Fruit fly (Drosophila melanogaster) whole organism, embryonic: Measurements from ENCODE around the gene Sem1.

Source experiments
- BEAF-32 ChIP-seq: fragments of 200-800 bp; sonication (Bioruptor generic); optimal IDR thresholded peaks from 3 replicates; lab custom pipeline; 2017; ENCODE audit warnings: missing biosample characterization, missing genetic modification characterization, mild to moderate bottlenecking, moderate library complexity, missing genetic modification reagents
- CG10267 ChIP-seq: fragments of 200-800 bp; sonication (Bioruptor generic); optimal IDR thresholded peaks from 2 replicates; lab custom pipeline; 2018; ENCODE audit warnings: missing biosample characterization, mild to moderate bottlenecking, missing genetic modification characterization, moderate library complexity
- CG10431 ChIP-seq: fragments of 200-800 bp; sonication (Bioruptor generic); optimal IDR thresholded peaks from 3 replicates; lab custom pipeline; 2018; ENCODE audit warnings: missing biosample characterization, mild to moderate bottlenecking, missing genetic modification characterization
- CG10462 ChIP-seq: fragments of 200-800 bp; sonication (Bioruptor generic); optimal IDR thresholded peaks from 2 replicates; lab custom pipeline; 2016; ENCODE audit warnings: missing biosample characterization, missing genetic modification characterization
- CG11504 ChIP-seq: fragments of 200-800 bp; sonication (Bioruptor generic); optimal IDR thresholded peaks from 3 replicates; lab custom pipeline; 2019; ENCODE audit warnings: missing biosample characterization, mild to moderate bottlenecking, missing genetic modification characterization, moderate library complexity
- CG14441 ChIP-seq: fragments of 200-800 bp; sonication (Bioruptor generic); IDR thresholded peaks from 2 replicates; pipeline ENCODE4 v1.3.6; 2022; ENCODE audit warnings: missing biosample characterization, missing genetic modification characterization
- CG18476 ChIP-seq: fragments of 200-800 bp; sonication (Bioruptor generic); optimal IDR thresholded peaks from 2 replicates; lab custom pipeline; 2016; ENCODE audit warnings: missing biosample characterization, mild to moderate bottlenecking, missing genetic modification characterization
- CG3163 ChIP-seq: fragments of 200-800 bp; sonication (Bioruptor generic); optimal IDR thresholded peaks from 3 replicates; lab custom pipeline; 2016; ENCODE audit warnings: missing biosample characterization, missing genetic modification characterization
- CG6689 ChIP-seq: fragments of 200-800 bp; sonication (Bioruptor generic); IDR thresholded peaks from 2 replicates; pipeline ENCODE4 v1.3.6; 2022; ENCODE audit warnings: missing biosample characterization, missing genetic modification characterization
- CG7839 ChIP-seq: fragments of 200-800 bp; sonication (Bioruptor generic); optimal IDR thresholded peaks from 3 replicates; lab custom pipeline; 2018; ENCODE audit warnings: missing biosample characterization, mild to moderate bottlenecking, missing genetic modification characterization, moderate library complexity
- CG7963 ChIP-seq: fragments of 200-800 bp; sonication (Bioruptor generic); IDR thresholded peaks from 3 replicates; pipeline ENCODE4 v1.3.6; 2022; ENCODE audit warnings: missing biosample characterization, missing genetic modification characterization; ENCODE audit not compliant: partially characterized antibody
- CG8089 ChIP-seq: fragments of 200-800 bp; sonication (Bioruptor generic); optimal IDR thresholded peaks from 3 replicates; lab custom pipeline; 2016; ENCODE audit warnings: missing biosample characterization, missing genetic modification characterization
- CTCF ChIP-seq: fragments of 200-800 bp; sonication (Bioruptor generic); optimal IDR thresholded peaks from 2 replicates; lab custom pipeline; 2017; ENCODE audit warnings: missing biosample characterization, mild to moderate bottlenecking, missing genetic modification characterization, moderate library complexity
- Dip3 ChIP-seq: fragments of 200-800 bp; sonication (Bioruptor generic); optimal IDR thresholded peaks from 3 replicates; lab custom pipeline; 2016; ENCODE audit warnings: missing biosample characterization, missing genetic modification characterization
- ERR ChIP-seq: fragments of 200-800 bp; sonication (Bioruptor generic); optimal IDR thresholded peaks from 2 replicates; lab custom pipeline; 2016; ENCODE audit warnings: missing biosample characterization, missing genetic modification characterization
- Ets65A ChIP-seq: fragments of 200-800 bp; sonication (Bioruptor generic); peaks from one replicate; lab custom pipeline; 2016; ENCODE audit warnings: missing biosample characterization, missing genetic modification characterization
- Hr51 ChIP-seq, 2 experiments: fragments of 200-800 bp; sonication (Bioruptor generic); optimal IDR thresholded peaks; 2 replicates in 1 of 2; 3 replicates in 1 of 2; lab custom pipeline; 2016 to 2018; ENCODE audit warnings: missing biosample characterization in 2 of 2, missing genetic modification characterization in 2 of 2, mild to moderate bottlenecking in 1 of 2, moderate library complexity in 1 of 2
- Med ChIP-seq: fragments of 200-800 bp; sonication (Bioruptor generic); peaks from one replicate; lab custom pipeline; 2016; ENCODE audit warnings: missing biosample characterization, missing genetic modification characterization, mild to moderate bottlenecking, inconsistent platforms, moderate library complexity
- Nf-YA ChIP-seq: fragments of 200-800 bp; sonication (Bioruptor generic); IDR thresholded peaks from 2 replicates; pipeline ENCODE4 v1.3.6; 2022; ENCODE audit warnings: missing biosample characterization, missing genetic modification characterization
- Oli ChIP-seq: fragments of 200-800 bp; sonication (Bioruptor generic); optimal IDR thresholded peaks from 2 replicates; lab custom pipeline; 2018; ENCODE audit warnings: missing biosample characterization, mild to moderate bottlenecking, missing genetic modification characterization, moderate library complexity
- Ptx1 ChIP-seq: fragments of 200-800 bp; sonication (Bioruptor generic); IDR thresholded peaks from 2 replicates; pipeline ENCODE4 v1.3.6; 2022; ENCODE audit warnings: missing biosample characterization, missing genetic modification characterization
- Sox102F ChIP-seq: fragments of 200-800 bp; sonication (Bioruptor generic); optimal IDR thresholded peaks from 2 replicates; lab custom pipeline; 2018; ENCODE audit warnings: missing biosample characterization, mild to moderate bottlenecking, missing genetic modification characterization, moderate library complexity
- ap ChIP-seq: fragments of 200-800 bp; sonication (Bioruptor generic); IDR thresholded peaks from 2 replicates; pipeline ENCODE4 v1.3.6; 2022; ENCODE audit warnings: missing biosample characterization, missing genetic modification characterization
- bsh ChIP-seq, 2 experiments: fragments of 200-800 bp; sonication (Bioruptor generic); optimal IDR thresholded peaks; 2 replicates each; lab custom pipeline; 2017 to 2018; ENCODE audit warnings: mild to moderate bottlenecking in 2 of 2, missing biosample characterization in 2 of 2, missing genetic modification characterization in 2 of 2, moderate library complexity in 1 of 2
- cwo ChIP-seq: fragments of 200-800 bp; sonication (Bioruptor generic); optimal IDR thresholded peaks from 3 replicates; lab custom pipeline; 2017; ENCODE audit warnings: missing biosample characterization, missing genetic modification characterization, mild to moderate bottlenecking, moderate library complexity, missing genetic modification reagents
- dmrt99B ChIP-seq: fragments of 200-800 bp; sonication (Bioruptor generic); optimal IDR thresholded peaks from 2 replicates; lab custom pipeline; 2018; ENCODE audit warnings: missing biosample characterization, mild to moderate bottlenecking, missing genetic modification characterization, moderate library complexity
- dysf ChIP-seq: fragments of 200-800 bp; sonication (Bioruptor generic); IDR thresholded peaks from 3 replicates; pipeline ENCODE4 v1.3.6; 2022; ENCODE audit warnings: missing biosample characterization, missing genetic modification characterization
- gem ChIP-seq: fragments of 200-800 bp; sonication (Bioruptor generic); optimal IDR thresholded peaks from 2 replicates; lab custom pipeline; 2019; ENCODE audit warnings: missing biosample characterization, mild to moderate bottlenecking, missing genetic modification characterization, moderate library complexity
- grau ChIP-seq: fragments of 200-800 bp; optimal IDR thresholded peaks from 3 replicates; lab custom pipeline; 2019; ENCODE audit warnings: missing biosample characterization, mild to moderate bottlenecking, missing genetic modification characterization, moderate library complexity
- gro ChIP-seq: fragments of 200-800 bp; sonication (Bioruptor generic); optimal IDR thresholded peaks from 2 replicates; lab custom pipeline; 2016; ENCODE audit warnings: missing biosample characterization, missing genetic modification characterization
- lab ChIP-seq: fragments of 200-800 bp; sonication (Bioruptor generic); optimal IDR thresholded peaks from 3 replicates; lab custom pipeline; 2017; ENCODE audit warnings: missing biosample characterization, missing genetic modification characterization, mild to moderate bottlenecking, moderate library complexity, missing genetic modification reagents
- lmd ChIP-seq: fragments of 200-800 bp; sonication (Bioruptor generic); IDR thresholded peaks from 2 replicates; pipeline ENCODE4 v1.3.6; 2022; ENCODE audit warnings: missing biosample characterization, missing genetic modification characterization
- nom ChIP-seq: fragments of 200-800 bp; sonication (Bioruptor generic); optimal IDR thresholded peaks from 2 replicates; lab custom pipeline; 2017; ENCODE audit warnings: missing biosample characterization, missing genetic modification characterization, mild to moderate bottlenecking, moderate library complexity, missing genetic modification reagents
- repo ChIP-seq: fragments of 200-800 bp; sonication (Bioruptor generic); optimal IDR thresholded peaks from 2 replicates; lab custom pipeline; 2016; ENCODE audit warnings: missing biosample characterization, missing genetic modification characterization
- row ChIP-seq: fragments of 200-800 bp; sonication (Bioruptor generic); IDR thresholded peaks from 3 replicates; pipeline ENCODE4 v1.3.6; 2022; ENCODE audit warnings: missing biosample characterization, missing genetic modification characterization
- sens-2 ChIP-seq: fragments of 200-800 bp; sonication (Bioruptor generic); IDR thresholded peaks from 2 replicates; pipeline ENCODE4 v1.3.6; 2022; ENCODE audit warnings: missing biosample characterization, missing genetic modification characterization
- stwl ChIP-seq: fragments of 200-800 bp; sonication (Bioruptor generic); optimal IDR thresholded peaks from 3 replicates; lab custom pipeline; 2018; ENCODE audit warnings: missing biosample characterization, mild to moderate bottlenecking, missing genetic modification characterization, moderate library complexity
- vfl ChIP-seq: fragments of 200-800 bp; sonication (Bioruptor generic); optimal IDR thresholded peaks from 2 replicates; lab custom pipeline; 2016; ENCODE audit warnings: missing biosample characterization, missing genetic modification characterization
- vvl ChIP-seq: fragments of 200-800 bp; sonication (Bioruptor generic); IDR thresholded peaks from 2 replicates; pipeline ENCODE4 v1.3.6; 2022; ENCODE audit warnings: missing biosample characterization, missing genetic modification characterization
- zfh1 ChIP-seq: fragments of 200-800 bp; sonication (Bioruptor generic); IDR thresholded peaks from 3 replicates; pipeline ENCODE4 v1.3.6; 2022; ENCODE audit warnings: missing biosample characterization, missing genetic modification characterization

Sem1 gene

dm6 chr2L:7090922-7091321, 27.1 kb downstream of the Sem1 start (continued):
- TF ChIP-seq gro (GFP tag; lab: Kevin White, UChicago) (no peak), vfl (GFP tag; lab: Kevin White, UChicago) (no peak), CG3163 (GFP tag; lab: Kevin White, UChicago) (no peak), bsh (GFP tag; optimal IDR thresholded peaks at IDR 0.05; lab: Kevin White, UChicago) (peak in 1 of 2 experiments; percentile 3), CG10431 (GFP tag; lab: Kevin White, UChicago) (no peak), nom (no peak), vvl (GFP tag; lab: Robert Waterston, UW) (peak; percentile 44; the same call in 1 of the 2 replicates), Oli (tag; lab: Kevin White, UChicago) (peak; percentile 16), cwo (GFP tag; lab: Kevin White, UChicago) (no peak), CG7963 (GFP tag; lab: Robert Waterston, UW) (no peak), lab (GFP tag; lab: Kevin White, UChicago) (peak; percentile 41)

dm6 chr2L:7094303-7094702, 30.5 kb downstream of the Sem1 start:
- TF ChIP-seq Dip3 (GFP tag; lab: Kevin White, UChicago) = no peak
- TF ChIP-seq row (GFP tag; lab: Robert Waterston, UW) = 0 out of 3 replicates have a peak, but pooled peaks have one; percentile 26
- TF ChIP-seq, all 482 proteins: peak for 1

dm6 chr2L:7097386-7097785, 33.6 kb downstream of the Sem1 start:
- peak; percentile 83 for TF ChIP-seq Ets65A (GFP tag; lab: Kevin White, UChicago)
- TF ChIP-seq BEAF-32 (GFP tag; lab: Kevin White, UChicago) = no peak
- TF ChIP-seq stwl = peak; percentile 25
- peak; percentile 90 for TF ChIP-seq CTCF (GFP tag; lab: Kevin White, UChicago)
- TF ChIP-seq, all 482 proteins: peak for 3

- TF ChIP-seq CG14441 (GFP tag; lab: Robert Waterston, UW) (0 out of 2 replicates have a peak, but pooled peaks have one; percentile 26), CG11504 (peak; percentile 43), lmd (peak; percentile 46), CG7839 (tag; lab: Kevin White, UChicago) (peak; percentile 23), dmrt99B (peak; percentile 13), sens-2 (GFP tag; lab: Robert Waterston, UW) (no peak), dysf (GFP tag; lab: Robert Waterston, UW) (peak; percentile 50; the same call in 2 of the 3 replicates), ERR (GFP tag; lab: Kevin White, UChicago) (no peak), Med (GFP tag; lab: Kevin White, UChicago) (peak; percentile 46), Nf-YA (GFP tag; lab: Robert Waterston, UW) (no peak), Sox102F (GFP tag; lab: Kevin White, UChicago) (peak; percentile 9), repo (GFP tag; lab: Kevin White, UChicago) (no peak), gem (tag; lab: Kevin White, UChicago) (peak; percentile 6), ap (no peak), CG18476 (no peak), Ptx1 (GFP tag; lab: Robert Waterston, UW) (peak; percentile 46; the same call in 1 of the 2 replicates), grau (tag; lab: Kevin White, UChicago) (peak; percentile 7), CG10462 (GFP tag; lab: Kevin White, UChicago) (no peak), CG8089 (no peak), CG10267 (tag; lab: Kevin White, UChicago) (no peak), zfh1 (no peak), Hr51 (GFP tag; optimal IDR thresholded peaks at IDR 0.05; lab: Kevin White, UChicago) (peak in 1 of 2 experiments; percentile 17), CG6689 (0 out of 2 replicates have a peak, but pooled peaks have one; percentile 17)
These were observed 37.0 kb downstream of the Sem1 start for dm6 chr2L:7100830-7101229.
